Fruit fly (Drosophila melanogaster) whole organism, embryonic: ENCODE data around the gene Torsin.
A peak's percentile ranks its signal among the peaks of the same experiment; 100 is the strongest.

Experiments used
- Bgb ChIP-seq: fragments of 200-800 bp; sonication (Bioruptor generic); IDR thresholded peaks from 2 replicates; pipeline ENCODE4 v1.3.6; 2022; ENCODE audit warnings: missing biosample characterization, missing genetic modification characterization; ENCODE audit not compliant: partially characterized antibody
- CG34224 ChIP-seq: fragments of 200-800 bp; sonication (Bioruptor generic); IDR thresholded peaks from 3 replicates; pipeline ENCODE4 v1.3.6; 2022; ENCODE audit warnings: missing biosample characterization, missing genetic modification characterization; ENCODE audit not compliant: partially characterized antibody
- CG8359 ChIP-seq: fragments of 200-800 bp; sonication (Bioruptor generic); optimal IDR thresholded peaks from 2 replicates; lab custom pipeline; 2017; ENCODE audit warnings: missing biosample characterization, mild to moderate bottlenecking, missing genetic modification characterization, borderline replicate concordance
- Ets65A ChIP-seq: fragments of 200-800 bp; sonication (Bioruptor generic); peaks from one replicate; lab custom pipeline; 2016; ENCODE audit warnings: missing biosample characterization, missing genetic modification characterization
- org-1 ChIP-seq: fragments of 200-800 bp; sonication (Bioruptor generic); optimal IDR thresholded peaks from 2 replicates; lab custom pipeline; 2017; ENCODE audit warnings: missing biosample characterization, missing genetic modification characterization

DNA sequence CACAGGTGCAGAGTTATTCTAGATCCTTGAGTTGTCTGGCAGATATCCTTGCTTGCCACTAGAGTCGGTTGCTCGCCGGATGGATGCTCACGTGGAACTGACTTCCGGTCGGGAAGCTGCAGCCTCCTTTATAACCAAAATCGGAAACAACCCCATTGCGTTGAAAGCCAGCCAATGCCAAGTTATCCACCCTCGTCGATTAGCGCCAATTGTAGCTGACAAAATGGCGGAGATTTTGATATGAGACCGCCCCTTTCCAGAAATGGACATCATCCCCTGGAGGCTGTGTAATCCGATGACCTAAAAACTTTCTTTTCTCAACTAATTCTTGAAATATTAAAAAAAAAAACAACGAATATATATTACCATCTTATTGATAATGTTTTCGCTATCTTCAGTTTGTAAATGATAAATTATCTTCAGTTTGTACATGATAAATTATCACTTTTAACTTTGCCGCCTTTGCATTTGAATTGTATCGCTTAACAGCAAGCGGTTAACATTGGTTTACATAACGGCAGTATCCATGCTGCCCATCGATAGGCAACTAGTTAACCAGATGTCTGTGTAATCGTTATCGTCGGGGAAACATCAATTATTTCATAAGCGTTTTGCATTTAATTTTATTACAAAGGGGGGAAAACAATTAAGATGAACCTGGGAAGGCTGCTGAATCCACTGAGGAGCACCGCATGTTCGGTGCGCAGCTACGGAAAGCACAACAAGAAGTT is 2.4 kb downstream of the Torsin start, which contains the start of the genes HLH4C and mRpL30:
- TF ChIP-seq CG34224 (GFP tag; lab: Robert Waterston, UW) (peak; percentile 90), CG8359 (GFP tag; lab: Kevin White, UChicago) (no peak), org-1 (no peak), Ets65A (GFP tag; lab: Kevin White, UChicago) (no peak), Bgb (GFP tag; lab: Robert Waterston, UW) (peak; percentile 90)
